Worm (Caenorhabditis elegans) whole organism, mixed stage, embryonic: ENCODE results near the gene mdt-26.
A peak's percentile ranks its signal among the peaks of the same experiment; 100 is the strongest.

Source experiments
- M03D4.4 ChIP-seq: sonication (generic microtip); optimal IDR thresholded peaks from 2 replicates; lab custom pipeline; 2017; ENCODE audit warnings: mild to moderate bottlenecking, missing genetic modification characterization, missing compliant biosample characterization
- bed-3 ChIP-seq: fragments of 200-800 bp; sonication (Bioruptor generic); optimal IDR thresholded peaks from 3 replicates; lab custom pipeline; 2018; ENCODE audit warnings: mild to moderate bottlenecking, missing genetic modification characterization, moderate library complexity, missing compliant biosample characterization
- blmp-1 ChIP-seq: fragments of 150-350 bp; optimal IDR thresholded peaks from 2 replicates; lab custom pipeline; 2014; ENCODE audit warnings: missing biosample characterization, missing genetic modification characterization
- ceh-39 ChIP-seq: fragments of 150-350 bp; optimal IDR thresholded peaks from 2 replicates; lab custom pipeline; 2014; ENCODE audit warnings: missing biosample characterization, missing genetic modification characterization
- ceh-43 ChIP-seq: fragments of 200-800 bp; sonication (Bioruptor generic); optimal IDR thresholded peaks from 2 replicates; lab custom pipeline; 2018; ENCODE audit warnings: mild to moderate bottlenecking, missing genetic modification characterization, moderate library complexity, missing compliant biosample characterization
- ceh-83 ChIP-seq: fragments of 200-800 bp; sonication (Bioruptor generic); optimal IDR thresholded peaks from 2 replicates; lab custom pipeline; 2018; ENCODE audit warnings: mild to moderate bottlenecking, missing genetic modification characterization, missing compliant biosample characterization
- cnd-1 ChIP-seq: fragments of 200-800 bp; sonication (Bioruptor generic); optimal IDR thresholded peaks from 2 replicates; lab custom pipeline; 2018; ENCODE audit warnings: mild to moderate bottlenecking, missing genetic modification characterization, missing compliant biosample characterization
- drap-1 ChIP-seq: fragments of 200-800 bp; sonication (Bioruptor generic); optimal IDR thresholded peaks from 3 replicates; lab custom pipeline; 2018; ENCODE audit warnings: mild to moderate bottlenecking, missing genetic modification characterization, missing compliant biosample characterization
- elt-1 ChIP-seq: sonication (generic microtip); optimal IDR thresholded peaks from 2 replicates; lab custom pipeline; 2017; ENCODE audit warnings: missing genetic modification characterization, mild to moderate bottlenecking, missing compliant biosample characterization, antibody characterized with exemption, moderate library complexity, borderline replicate concordance; ENCODE audit not compliant: insufficient read depth
- elt-3 ChIP-seq: fragments of 150-350 bp; optimal IDR thresholded peaks from 2 replicates; lab custom pipeline; 2014; ENCODE audit warnings: missing biosample characterization, missing genetic modification characterization
- flh-1 ChIP-seq: fragments of 200-800 bp; sonication (Bioruptor generic); optimal IDR thresholded peaks from 2 replicates; lab custom pipeline; 2018; ENCODE audit warnings: mild to moderate bottlenecking, missing genetic modification characterization, moderate library complexity, missing compliant biosample characterization
- ham-2 ChIP-seq: fragments of 200-800 bp; sonication (Bioruptor generic); optimal IDR thresholded peaks from 2 replicates; lab custom pipeline; 2018; ENCODE audit warnings: mild to moderate bottlenecking, missing genetic modification characterization, missing compliant biosample characterization
- hlh-1 ChIP-seq: fragments of 150-350 bp; optimal IDR thresholded peaks from 2 replicates; lab custom pipeline; 2014; ENCODE audit warnings: missing biosample characterization, missing genetic modification reagents, missing genetic modification characterization
- lin-13 ChIP-seq: fragments of 150-350 bp; optimal IDR thresholded peaks from 2 replicates; lab custom pipeline; 2014; ENCODE audit warnings: missing biosample characterization, missing genetic modification characterization
- lin-32 ChIP-seq: fragments of 200-800 bp; sonication (Bioruptor generic); optimal IDR thresholded peaks from 2 replicates; lab custom pipeline; 2018; ENCODE audit warnings: mild to moderate bottlenecking, missing genetic modification characterization, missing compliant biosample characterization
- lsy-2 ChIP-seq: fragments of 150-350 bp; optimal IDR thresholded peaks from 2 replicates; lab custom pipeline; 2014; ENCODE audit warnings: missing biosample characterization, missing genetic modification characterization
- mep-1 ChIP-seq: fragments of 150-350 bp; optimal IDR thresholded peaks from 2 replicates; lab custom pipeline; 2017; ENCODE audit warnings: missing biosample characterization, missing genetic modification reagents, missing genetic modification characterization, inconsistent platforms
- mls-2 ChIP-seq: sonication (generic microtip); optimal IDR thresholded peaks from 2 replicates; lab custom pipeline; 2016; ENCODE audit warnings: mild to moderate bottlenecking, missing genetic modification characterization, moderate library complexity, missing compliant biosample characterization
- nhr-12 ChIP-seq: fragments of 150-350 bp; optimal IDR thresholded peaks from 2 replicates; lab custom pipeline; 2014; ENCODE audit warnings: missing biosample characterization, missing genetic modification characterization
- nhr-2 ChIP-seq: fragments of 150-350 bp; optimal IDR thresholded peaks from 2 replicates; lab custom pipeline; 2014; ENCODE audit warnings: missing biosample characterization, missing genetic modification characterization
- nhr-28 ChIP-seq: fragments of 150-350 bp; optimal IDR thresholded peaks from 2 replicates; lab custom pipeline; 2014; ENCODE audit warnings: missing biosample characterization, missing genetic modification characterization
- nhr-76 ChIP-seq: sonication (generic microtip); optimal IDR thresholded peaks from 2 replicates; lab custom pipeline; 2017; ENCODE audit warnings: missing biosample characterization, missing genetic modification characterization
- pha-4 ChIP-seq: fragments of 150-350 bp; optimal IDR thresholded peaks from 2 replicates; lab custom pipeline; 2018; ENCODE audit warnings: missing biosample characterization, missing genetic modification reagents, missing genetic modification characterization
- sem-2 ChIP-seq: fragments of 200-800 bp; sonication (Bioruptor generic); optimal IDR thresholded peaks from 2 replicates; lab custom pipeline; 2018; ENCODE audit warnings: mild to moderate bottlenecking, missing genetic modification characterization, missing compliant biosample characterization
- sptf-1 ChIP-seq: sonication (generic microtip); optimal IDR thresholded peaks from 2 replicates; lab custom pipeline; 2017; ENCODE audit warnings: mild to moderate bottlenecking, missing genetic modification characterization, moderate library complexity, missing compliant biosample characterization
- tbx-8 ChIP-seq: fragments of 200-800 bp; sonication (Bioruptor generic); optimal IDR thresholded peaks from 2 replicates; lab custom pipeline; 2018; ENCODE audit warnings: mild to moderate bottlenecking, missing genetic modification characterization, moderate library complexity, missing compliant biosample characterization
- unc-120 ChIP-seq: sonication (generic microtip); optimal IDR thresholded peaks from 2 replicates; lab custom pipeline; 2017; ENCODE audit warnings: missing genetic modification characterization, missing compliant biosample characterization; ENCODE audit not compliant: poor library complexity, severe bottlenecking
- unc-62 ChIP-seq: fragments of 150-350 bp; optimal IDR thresholded peaks from 2 replicates; lab custom pipeline; 2014; ENCODE audit warnings: missing biosample characterization, missing genetic modification reagents, missing genetic modification characterization
- zip-8 ChIP-seq: fragments of 150-350 bp; optimal IDR thresholded peaks from 2 replicates; lab custom pipeline; 2014; ENCODE audit warnings: missing biosample characterization, missing genetic modification characterization
- ztf-11 ChIP-seq: fragments of 150-350 bp; optimal IDR thresholded peaks from 2 replicates; lab custom pipeline; 2014; ENCODE audit warnings: missing biosample characterization, missing genetic modification characterization

The mdt-26 gene

ce11 chrII:5663180-5663791, 2.3 kb downstream of the mdt-26 start:
- TF ChIP-seq zip-8 (tag; lab: Kevin White, UChicago) (no peak), bed-3 (no peak), ceh-43 (GFP tag; lab: Kevin White, UChicago) (no peak), nhr-76 (tag; lab: Kevin White, UChicago) (no peak), elt-3 (tag; lab: Kevin White, UChicago) (no peak), blmp-1 (tag; lab: Kevin White, UChicago) (no peak), pha-4 (no peak), mep-1 (tag; lab: Kevin White, UChicago) (no peak), sem-2 (GFP tag; lab: Kevin White, UChicago) (no peak), sptf-1 (tag; lab: Kevin White, UChicago) (no peak)

- TF ChIP-seq lsy-2 (tag; lab: Kevin White, UChicago) (no peak), lin-32 (GFP tag; lab: Kevin White, UChicago) (no peak), ztf-11 (tag; lab: Kevin White, UChicago) (no peak)
Observed at ce11 chrII:5665029-5665428, 4.0 kb downstream of the mdt-26 start, which contains the start of gene C25H3.15. TSS of gene C25H3.15 (plus strand) at chrII:5665329.

- TF ChIP-seq cnd-1 (no peak), pha-4 (no peak), lsy-2 (tag; lab: Kevin White, UChicago) (no peak), nhr-2 (no peak), nhr-76 (tag; lab: Kevin White, UChicago) (no peak), ham-2 (GFP tag; lab: Kevin White, UChicago) (no peak), nhr-28 (tag; lab: Kevin White, UChicago) (no peak), nhr-12 (tag; lab: Kevin White, UChicago) (no peak), sem-2 (GFP tag; lab: Kevin White, UChicago) (no peak), mls-2 (tag; lab: Kevin White, UChicago) (no peak), lin-32 (GFP tag; lab: Kevin White, UChicago) (no peak), flh-1 (GFP tag; lab: Kevin White, UChicago) (no peak), elt-1 (tag; lab: Kevin White, UChicago) (no peak), ceh-83 (GFP tag; lab: Kevin White, UChicago) (no peak), tbx-8 (GFP tag; lab: Kevin White, UChicago) (no peak), drap-1 (GFP tag; lab: Kevin White, UChicago) (no peak), lin-13 (no peak)
Observed at ce11 chrII:5665991-5666390, 5.0 kb downstream of the mdt-26 start, which contains the start of gene C25H3.16. TSS of gene C25H3.16 (plus strand) at chrII:5666291.

ce11 chrII:5667540-5667939, 6.6 kb downstream of the mdt-26 start:
- TF ChIP-seq elt-1 (tag; lab: Kevin White, UChicago) (peak; percentile 52), M03D4.4 (tag; lab: Kevin White, UChicago) (no peak), hlh-1 (no peak), unc-62 (no peak), lsy-2 (tag; lab: Kevin White, UChicago) (no peak), drap-1 (GFP tag; lab: Kevin White, UChicago) (peak; percentile 55), ceh-83 (GFP tag; lab: Kevin White, UChicago) (no peak), flh-1 (GFP tag; lab: Kevin White, UChicago) (no peak), sem-2 (GFP tag; lab: Kevin White, UChicago) (peak; percentile 50), sptf-1 (tag; lab: Kevin White, UChicago) (no peak), nhr-76 (tag; lab: Kevin White, UChicago) (no peak), cnd-1 (no peak), unc-120 (tag; lab: Kevin White, UChicago) (no peak), lin-32 (GFP tag; lab: Kevin White, UChicago) (no peak), ceh-39 (tag; lab: Kevin White, UChicago) (peak; percentile 70), elt-3 (tag; lab: Kevin White, UChicago) (no peak), ham-2 (GFP tag; lab: Kevin White, UChicago) (no peak)

- TF ChIP-seq zip-8 (tag; lab: Kevin White, UChicago) (no peak), bed-3 (no peak), lin-32 (GFP tag; lab: Kevin White, UChicago) (no peak), pha-4 (no peak), nhr-76 (tag; lab: Kevin White, UChicago) (no peak), sptf-1 (tag; lab: Kevin White, UChicago) (no peak), mep-1 (tag; lab: Kevin White, UChicago) (no peak), ceh-39 (tag; lab: Kevin White, UChicago) (no peak)
Observed at ce11 chrII:5668830-5669229, 7.8 kb downstream of the mdt-26 start, which contains the start of gene C25H3.7. TSS of gene C25H3.7 (minus strand) at chrII:5668930.
